Fruit fly (Drosophila melanogaster): ENCODE data around the gene CG9777.

- TF ChIP-seq CG16815 (GFP tag; optimal IDR thresholded peaks at IDR 0.05), result no peak
- no peak for TF ChIP-seq Dll (GFP tag; IDR thresholded peaks at IDR 0.05; ENCODE audit: partially characterized antibody)
- TF ChIP-seq emc (GFP tag; optimal IDR thresholded peaks at IDR 0.05), result no peak
- TF ChIP-seq CG8765 (GFP tag; IDR thresholded peaks at IDR 0.05), result no peak
These were observed 32.3 kb downstream of the CG9777 start for dm6 chrX:16599770-16600169.
